Fruit fly (Drosophila melanogaster): ENCODE data around the gene LanB1.

dm6 chr2L:7828231-7828630 is 17.0 kb downstream of the LanB1 start:
- TF ChIP-seq CG6808 (GFP tag; optimal IDR thresholded peaks at IDR 0.05) (peak; percentile 41), CG11762 (GFP tag; optimal IDR thresholded peaks at IDR 0.05; ENCODE audit: insufficient read depth) (no peak), CG6163 (GFP tag; IDR thresholded peaks at IDR 0.05) (peak; percentile 76), CG9139 (GFP tag; optimal IDR thresholded peaks at IDR 0.05) (peak; percentile 30), esn (GFP tag; optimal IDR thresholded peaks at IDR 0.05) (no peak), achi (GFP tag; optimal IDR thresholded peaks at IDR 0.05) (no peak), Sox14 (GFP tag; optimal IDR thresholded peaks at IDR 0.05) (peak; percentile 53)

Measured in whole organism, prepupa.